Fruit fly (Drosophila melanogaster): ENCODE results near the gene CG9257.

CG9257 gene

dm6 chr2L:21153844-21154243 is 51.3 kb downstream of the CG9257 start (continued):
- TF ChIP-seq ato (GFP tag; IDR thresholded peaks at IDR 0.05; ENCODE audit: partially characterized antibody) (no peak), CG16863 (GFP tag; optimal IDR thresholded peaks at IDR 0.05) (no peak), CG8089 (GFP tag; optimal IDR thresholded peaks at IDR 0.05) (no peak), slp2 (GFP tag; optimal IDR thresholded peaks at IDR 0.05) (no peak), Meics (GFP tag; optimal IDR thresholded peaks at IDR 0.05) (no peak), CG13624 (GFP tag; optimal IDR thresholded peaks at IDR 0.05) (no peak), trh (GFP tag; optimal IDR thresholded peaks at IDR 0.05) (no peak), inv (GFP tag; IDR thresholded peaks at IDR 0.05; ENCODE audit: partially characterized antibody) (no peak), so (GFP tag; IDR thresholded peaks at IDR 0.05) (no peak), CG7987 (GFP tag; optimal IDR thresholded peaks at IDR 0.05) (no peak), Dp (GFP tag; optimal IDR thresholded peaks at IDR 0.05) (peak; percentile 41), eyg (GFP tag; optimal IDR thresholded peaks at IDR 0.05) (no peak), Usf (GFP tag; optimal IDR thresholded peaks at IDR 0.05) (no peak), pzg (GFP tag; optimal IDR thresholded peaks at IDR 0.05) (peak; percentile 79), CG15514 (GFP tag; optimal IDR thresholded peaks at IDR 0.05) (peak; percentile 41), pum (GFP tag; optimal IDR thresholded peaks at IDR 0.05) (no peak), hkb (optimal IDR thresholded peaks at IDR 0.05) (no peak), hkb (GFP tag; IDR thresholded peaks at IDR 0.05) (no peak), ro (GFP tag; IDR thresholded peaks at IDR 0.05) (no peak), Med (GFP tag) (no peak), Mrtf (GFP tag; IDR thresholded peaks at IDR 0.05) (no peak), CG10654 (GFP tag; optimal IDR thresholded peaks at IDR 0.05) (no peak), CG6683 (GFP tag; optimal IDR thresholded peaks at IDR 0.05) (no peak), cwo (GFP tag; optimal IDR thresholded peaks at IDR 0.05) (no peak), sisA (GFP tag; IDR thresholded peaks at IDR 0.05) (no peak), Deaf1 (tag; optimal IDR thresholded peaks at IDR 0.05) (no peak), CG11085 (GFP tag; IDR thresholded peaks at IDR 0.05) (no peak), CG18011 (GFP tag; optimal IDR thresholded peaks at IDR 0.05) (no peak), jumu (GFP tag; optimal IDR thresholded peaks at IDR 0.05) (no peak), ara (GFP tag; IDR thresholded peaks at IDR 0.05) (no peak), Hmx (GFP tag; optimal IDR thresholded peaks at IDR 0.05) (no peak), Sry-β (GFP tag; optimal IDR thresholded peaks at IDR 0.05) (no peak), NFAT (GFP tag; IDR thresholded peaks at IDR 0.05) (no peak), gsb (GFP tag; IDR thresholded peaks at IDR 0.05) (no peak), disco-r (GFP tag; optimal IDR thresholded peaks at IDR 0.05) (no peak), Doc3 (GFP tag; IDR thresholded peaks at IDR 0.05; ENCODE audit: partially characterized antibody) (no peak), pfk (GFP tag; optimal IDR thresholded peaks at IDR 0.05) (peak; percentile 0), CG12769 (tag; optimal IDR thresholded peaks at IDR 0.05) (peak; percentile 14), CG18619 (GFP tag; optimal IDR thresholded peaks at IDR 0.05) (no peak), psq (GFP tag; optimal IDR thresholded peaks at IDR 0.05) (no peak), crol (GFP tag; IDR thresholded peaks at IDR 0.05) (no peak), gt (GFP tag; IDR thresholded peaks at IDR 0.05) (no peak), CG2120 (GFP tag; optimal IDR thresholded peaks at IDR 0.05) (no peak), mld (GFP tag; IDR thresholded peaks at IDR 0.05; ENCODE audit: partially characterized antibody) (no peak), CG18764 (GFP tag; optimal IDR thresholded peaks at IDR 0.05) (no peak), Fer3 (tag; optimal IDR thresholded peaks at IDR 0.05) (no peak), dan (GFP tag; IDR thresholded peaks at IDR 0.05) (no peak), vfl (GFP tag; optimal IDR thresholded peaks at IDR 0.05) (no peak), CG33213 (GFP tag; optimal IDR thresholded peaks at IDR 0.05) (no peak), cato (GFP tag; optimal IDR thresholded peaks at IDR 0.05; ENCODE audit: borderline replicate concordance) (no peak), CG18262 (tag; optimal IDR thresholded peaks at IDR 0.05) (no peak), dati (GFP tag; IDR thresholded peaks at IDR 0.05) (no peak), dimm (GFP tag; IDR thresholded peaks at IDR 0.05) (no peak)

Measured in whole organism, embryonic.